Worm (Caenorhabditis elegans) whole organism, mixed stage, embryonic: ENCODE data around the gene F59A6.13.

Source experiments
- M03D4.4 ChIP-seq: sonication (generic microtip); optimal IDR thresholded peaks from 2 replicates; lab custom pipeline; 2017; ENCODE audit warnings: mild to moderate bottlenecking, missing genetic modification characterization, missing compliant biosample characterization
- bed-3 ChIP-seq: fragments of 200-800 bp; sonication (Bioruptor generic); optimal IDR thresholded peaks from 3 replicates; lab custom pipeline; 2018; ENCODE audit warnings: mild to moderate bottlenecking, missing genetic modification characterization, moderate library complexity, missing compliant biosample characterization
- blmp-1 ChIP-seq: fragments of 150-350 bp; optimal IDR thresholded peaks from 2 replicates; lab custom pipeline; 2014; ENCODE audit warnings: missing biosample characterization, missing genetic modification characterization
- ceh-39 ChIP-seq: fragments of 150-350 bp; optimal IDR thresholded peaks from 2 replicates; lab custom pipeline; 2014; ENCODE audit warnings: missing biosample characterization, missing genetic modification characterization
- ceh-83 ChIP-seq: fragments of 200-800 bp; sonication (Bioruptor generic); optimal IDR thresholded peaks from 2 replicates; lab custom pipeline; 2018; ENCODE audit warnings: mild to moderate bottlenecking, missing genetic modification characterization, missing compliant biosample characterization
- ces-1 ChIP-seq: fragments of 150-350 bp; optimal IDR thresholded peaks from 2 replicates; lab custom pipeline; 2014; ENCODE audit warnings: missing biosample characterization, missing genetic modification reagents, missing genetic modification characterization
- cnd-1 ChIP-seq: fragments of 200-800 bp; sonication (Bioruptor generic); optimal IDR thresholded peaks from 2 replicates; lab custom pipeline; 2018; ENCODE audit warnings: mild to moderate bottlenecking, missing genetic modification characterization, missing compliant biosample characterization
- drap-1 ChIP-seq: fragments of 200-800 bp; sonication (Bioruptor generic); optimal IDR thresholded peaks from 3 replicates; lab custom pipeline; 2018; ENCODE audit warnings: mild to moderate bottlenecking, missing genetic modification characterization, missing compliant biosample characterization
- elt-1 ChIP-seq: sonication (generic microtip); optimal IDR thresholded peaks from 2 replicates; lab custom pipeline; 2017; ENCODE audit warnings: missing genetic modification characterization, mild to moderate bottlenecking, missing compliant biosample characterization, antibody characterized with exemption, moderate library complexity, borderline replicate concordance; ENCODE audit not compliant: insufficient read depth
- elt-3 ChIP-seq: fragments of 150-350 bp; optimal IDR thresholded peaks from 2 replicates; lab custom pipeline; 2014; ENCODE audit warnings: missing biosample characterization, missing genetic modification characterization
- lin-32 ChIP-seq: fragments of 200-800 bp; sonication (Bioruptor generic); optimal IDR thresholded peaks from 2 replicates; lab custom pipeline; 2018; ENCODE audit warnings: mild to moderate bottlenecking, missing genetic modification characterization, missing compliant biosample characterization
- lsy-2 ChIP-seq: fragments of 150-350 bp; optimal IDR thresholded peaks from 2 replicates; lab custom pipeline; 2014; ENCODE audit warnings: missing biosample characterization, missing genetic modification characterization
- mab-5 ChIP-seq: fragments of 150-350 bp; optimal IDR thresholded peaks from 2 replicates; lab custom pipeline; 2014; ENCODE audit warnings: missing biosample characterization, missing genetic modification characterization
- mep-1 ChIP-seq: fragments of 150-350 bp; optimal IDR thresholded peaks from 2 replicates; lab custom pipeline; 2017; ENCODE audit warnings: missing biosample characterization, missing genetic modification reagents, missing genetic modification characterization, inconsistent platforms
- mls-2 ChIP-seq: sonication (generic microtip); optimal IDR thresholded peaks from 2 replicates; lab custom pipeline; 2016; ENCODE audit warnings: mild to moderate bottlenecking, missing genetic modification characterization, moderate library complexity, missing compliant biosample characterization
- nhr-12 ChIP-seq: fragments of 150-350 bp; optimal IDR thresholded peaks from 2 replicates; lab custom pipeline; 2014; ENCODE audit warnings: missing biosample characterization, missing genetic modification characterization
- nhr-2 ChIP-seq: fragments of 150-350 bp; optimal IDR thresholded peaks from 2 replicates; lab custom pipeline; 2014; ENCODE audit warnings: missing biosample characterization, missing genetic modification characterization
- nhr-237 ChIP-seq: fragments of 150-350 bp; optimal IDR thresholded peaks from 2 replicates; lab custom pipeline; 2014; ENCODE audit warnings: missing biosample characterization, missing genetic modification characterization
- nhr-28 ChIP-seq: fragments of 150-350 bp; optimal IDR thresholded peaks from 2 replicates; lab custom pipeline; 2014; ENCODE audit warnings: missing biosample characterization, missing genetic modification characterization
- pha-4 ChIP-seq: fragments of 150-350 bp; optimal IDR thresholded peaks from 2 replicates; lab custom pipeline; 2018; ENCODE audit warnings: missing biosample characterization, missing genetic modification reagents, missing genetic modification characterization
- sptf-1 ChIP-seq: sonication (generic microtip); optimal IDR thresholded peaks from 2 replicates; lab custom pipeline; 2017; ENCODE audit warnings: mild to moderate bottlenecking, missing genetic modification characterization, moderate library complexity, missing compliant biosample characterization
- tbx-8 ChIP-seq: fragments of 200-800 bp; sonication (Bioruptor generic); optimal IDR thresholded peaks from 2 replicates; lab custom pipeline; 2018; ENCODE audit warnings: mild to moderate bottlenecking, missing genetic modification characterization, moderate library complexity, missing compliant biosample characterization
- unc-39 ChIP-seq: fragments of 150-350 bp; optimal IDR thresholded peaks from 2 replicates; lab custom pipeline; 2014; ENCODE audit warnings: missing biosample characterization, missing genetic modification characterization
- unc-62 ChIP-seq: fragments of 150-350 bp; optimal IDR thresholded peaks from 2 replicates; lab custom pipeline; 2014; ENCODE audit warnings: missing biosample characterization, missing genetic modification reagents, missing genetic modification characterization
- zip-8 ChIP-seq: fragments of 150-350 bp; optimal IDR thresholded peaks from 2 replicates; lab custom pipeline; 2014; ENCODE audit warnings: missing biosample characterization, missing genetic modification characterization

The F59A6.13 gene

DNA sequence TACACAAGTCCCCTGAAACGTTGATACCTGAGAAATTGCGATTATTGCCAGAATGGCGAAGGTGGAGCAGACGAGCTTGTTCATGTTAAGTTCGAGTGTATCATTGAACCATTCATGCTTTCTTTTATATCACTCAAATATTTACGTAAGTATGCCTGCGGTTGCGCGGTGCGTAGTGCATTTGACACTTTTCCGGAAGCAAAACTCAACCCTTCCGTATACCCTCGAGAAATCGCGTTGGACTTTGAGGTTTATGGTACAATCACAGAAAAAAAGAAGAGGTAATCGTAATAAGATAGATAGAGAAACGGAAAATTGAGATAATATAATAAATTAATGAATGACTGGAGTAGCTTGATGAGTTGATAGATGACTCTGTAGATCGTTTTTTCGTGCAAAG is 46.9 kb downstream of the F59A6.13 start, which contains the start of gene idpb-2:
TSS of gene idpb-2 (minus strand) at position 101 of the 400 bp plus-strand sequence.
- TF ChIP-seq nhr-2 (tag; lab: Kevin White, UChicago) (no peak), drap-1 (GFP tag; lab: Kevin White, UChicago) (no peak), nhr-237 (tag; lab: Kevin White, UChicago) (no peak), ceh-83 (GFP tag; lab: Kevin White, UChicago) (no peak), bed-3 (no peak), unc-62 (GFP tag; lab: Kevin White, UChicago) (no peak), lsy-2 (tag; lab: Kevin White, UChicago) (no peak), sptf-1 (tag; lab: Kevin White, UChicago) (no peak), ceh-39 (tag; lab: Kevin White, UChicago) (no peak), M03D4.4 (tag; lab: Kevin White, UChicago) (no peak), unc-39 (tag; lab: Kevin White, UChicago) (no peak), blmp-1 (tag; lab: Kevin White, UChicago) (no peak), lin-32 (no peak), elt-1 (tag; lab: Kevin White, UChicago) (no peak), mls-2 (no peak)
- TF ChIP-seq, all 35 proteins: peak for 0

- TF ChIP-seq tbx-8 (GFP tag; lab: Kevin White, UChicago) (no peak), sptf-1 (tag; lab: Kevin White, UChicago) (no peak), pha-4 (tag; lab: Kevin White, UChicago) (no peak), mep-1 (tag; lab: Kevin White, UChicago) (no peak), mab-5 (tag; lab: Kevin White, UChicago) (no peak), zip-8 (no peak), lsy-2 (tag; lab: Kevin White, UChicago) (no peak), nhr-12 (tag; lab: Kevin White, UChicago) (no peak), elt-1 (tag; lab: Kevin White, UChicago) (no peak), nhr-28 (tag; lab: Kevin White, UChicago) (no peak), unc-62 (GFP tag; lab: Kevin White, UChicago) (no peak), unc-39 (tag; lab: Kevin White, UChicago) (no peak), cnd-1 (tag; lab: Kevin White, UChicago) (no peak), elt-3 (tag; lab: Kevin White, UChicago) (no peak), ces-1 (GFP tag; lab: Kevin White, UChicago) (no peak)
Observed at ce11 chrII:5071265-5071664, 48.7 kb downstream of the F59A6.13 start, which contains the start of gene C27A2.7. Gene C27A2.7, minus strand, starts transcription at chrII:5071365.
